Worm (Caenorhabditis elegans): ENCODE results near the gene mig-39.

The mig-39 gene

ce11 chrIII:8466735-8467134 lies at the start of gene mig-39:
mig-39 (plus strand) TSS chrIII:8467035.
- TF ChIP-seq elt-4 (tag; optimal IDR thresholded peaks at IDR 0.05) (no peak), syd-9 (tag; optimal IDR thresholded peaks at IDR 0.05) (no peak), ttx-3 (tag; optimal IDR thresholded peaks at IDR 0.05) (no peak), fax-1 (tag; optimal IDR thresholded peaks at IDR 0.05) (no peak), ceh-18 (tag; optimal IDR thresholded peaks at IDR 0.05) (no peak), sox-4 (tag; optimal IDR thresholded peaks at IDR 0.05) (no peak), T23F11.4 (GFP tag; optimal IDR thresholded peaks at IDR 0.05) (no peak), hlh-30 (tag; optimal IDR thresholded peaks at IDR 0.05; ENCODE audit: insufficient read depth) (no peak), ahr-1 (tag; optimal IDR thresholded peaks at IDR 0.05) (no peak), pat-9 (tag; optimal IDR thresholded peaks at IDR 0.05) (no peak)

- TF ChIP-seq mec-3 (tag; optimal IDR thresholded peaks at IDR 0.05; ENCODE audit: borderline replicate concordance) = no peak
- TF ChIP-seq pax-1 (tag; optimal IDR thresholded peaks at IDR 0.05) = no peak
- TF ChIP-seq odd-2 (tag; optimal IDR thresholded peaks at IDR 0.05) = no peak
- TF ChIP-seq K09A11.1 (tag; optimal IDR thresholded peaks at IDR 0.05; ENCODE audit: insufficient read depth) = no peak
- TF ChIP-seq ceh-2 (tag; optimal IDR thresholded peaks at IDR 0.05) = peak; percentile 41
- TF ChIP-seq ceh-6 (GFP tag; optimal IDR thresholded peaks at IDR 0.05) = peak; percentile 18
- peak; percentile 66 for TF ChIP-seq ceh-48 (tag; optimal IDR thresholded peaks at IDR 0.05)
- no peak for TF ChIP-seq unc-3 (GFP tag; conservative IDR thresholded peaks at IDR 0.05)
- peak; percentile 1 for TF ChIP-seq unc-3 (tag; optimal IDR thresholded peaks at IDR 0.05)
- no peak for TF ChIP-seq tbx-7 (tag; optimal IDR thresholded peaks at IDR 0.05)
- no peak for TF ChIP-seq ama-1 (optimal IDR thresholded peaks at IDR 0.05)
- no peak for TF ChIP-seq elt-4 (tag; optimal IDR thresholded peaks at IDR 0.05)
- TF ChIP-seq ceh-34 (tag; optimal IDR thresholded peaks at IDR 0.05) = peak; percentile 78
- TF ChIP-seq hlh-15 (tag; optimal IDR thresholded peaks at IDR 0.05) = no peak
- peak; percentile 77 for TF ChIP-seq tbx-2 (tag; optimal IDR thresholded peaks at IDR 0.05)
- no peak for TF ChIP-seq ceh-9 (tag; optimal IDR thresholded peaks at IDR 0.05)
- no peak for TF ChIP-seq che-1 (tag; optimal IDR thresholded peaks at IDR 0.05)
- TF ChIP-seq lin-11 (tag; optimal IDR thresholded peaks at IDR 0.05) = no peak
- TF ChIP-seq ets-4 (tag; optimal IDR thresholded peaks at IDR 0.05) = peak; percentile 50
- no peak for TF ChIP-seq hlh-6 (tag; optimal IDR thresholded peaks at IDR 0.05)
- peak; percentile 29 for TF ChIP-seq pag-3 (tag; optimal IDR thresholded peaks at IDR 0.05; ENCODE audit: borderline replicate concordance)
- no peak for TF ChIP-seq nhr-232 (tag; optimal IDR thresholded peaks at IDR 0.05)
- no peak for TF ChIP-seq K02D7.2 (tag; optimal IDR thresholded peaks at IDR 0.05)
- no peak for TF ChIP-seq pqm-1 (tag; optimal IDR thresholded peaks at IDR 0.05)
- no peak for TF ChIP-seq lim-6 (tag; optimal IDR thresholded peaks at IDR 0.05)
- TF ChIP-seq sox-2 (GFP tag; IDR thresholded peaks at IDR 0.05) = peak; percentile 61
- peak; percentile 98 for TF ChIP-seq ceh-18 (tag; optimal IDR thresholded peaks at IDR 0.05)
- peak; percentile 25 for TF ChIP-seq sdc-2 (tag; optimal IDR thresholded peaks at IDR 0.05)
- peak; percentile 2 for TF ChIP-seq pat-9 (tag; optimal IDR thresholded peaks at IDR 0.05)
- TF ChIP-seq dve-1 (tag; optimal IDR thresholded peaks at IDR 0.05) = peak; percentile 44
- no peak for TF ChIP-seq fkh-6 (tag; optimal IDR thresholded peaks at IDR 0.05)
- TF ChIP-seq hlh-30 (tag; optimal IDR thresholded peaks at IDR 0.05; ENCODE audit: insufficient read depth) = peak; percentile 70
- TF ChIP-seq ceh-24 (tag; optimal IDR thresholded peaks at IDR 0.05) = no peak
- peak; percentile 95 for TF ChIP-seq ceh-31 (tag; optimal IDR thresholded peaks at IDR 0.05)
- peak; percentile 55 for TF ChIP-seq ztf-16 (tag; optimal IDR thresholded peaks at IDR 0.05)
- peak; percentile 35 for TF ChIP-seq elt-2 (tag; optimal IDR thresholded peaks at IDR 0.05)
- no peak for TF ChIP-seq zip-5 (tag; optimal IDR thresholded peaks at IDR 0.05)
- TF ChIP-seq hlh-8 (tag; optimal IDR thresholded peaks at IDR 0.05) = peak; percentile 15
- no peak for TF ChIP-seq ceh-45 (GFP tag; IDR thresholded peaks at IDR 0.05)
- TF ChIP-seq fkh-10 (GFP tag; optimal IDR thresholded peaks at IDR 0.05) = no peak
- no peak for TF ChIP-seq C08G9.2 (tag; optimal IDR thresholded peaks at IDR 0.05)
- peak; percentile 19 for TF ChIP-seq ttx-3 (tag; optimal IDR thresholded peaks at IDR 0.05)
- TF ChIP-seq npax-4 (tag; optimal IDR thresholded peaks at IDR 0.05) = no peak
- peak; percentile 9 for TF ChIP-seq T23F11.4 (GFP tag; optimal IDR thresholded peaks at IDR 0.05)
- TF ChIP-seq Y22D7AL.16 (tag; optimal IDR thresholded peaks at IDR 0.05) = peak; percentile 6
Measured at ce11 chrIII:8417192-8417967, 49.5 kb upstream of the mig-39 start.

All from whole organism, late embryonic.